Worm (Caenorhabditis elegans) whole organism, L1 larva: ENCODE data around the gene acr-15.

Source experiments
- alr-1 ChIP-seq: fragments of 200-800 bp; sonication (Bioruptor generic); optimal IDR thresholded peaks from 2 replicates; lab custom pipeline; 2018; ENCODE audit warnings: borderline replicate concordance, mild to moderate bottlenecking, missing genetic modification characterization, missing compliant biosample characterization
- ces-1 ChIP-seq: fragments of 150-350 bp; optimal IDR thresholded peaks from 2 replicates; lab custom pipeline; 2014; ENCODE audit warnings: missing biosample characterization, missing genetic modification reagents, missing genetic modification characterization
- grh-1 ChIP-seq: fragments of 200-800 bp; sonication (Bioruptor generic); IDR thresholded peaks from 2 replicates; pipeline ENCODE4 v1.3.6; 2022; ENCODE audit warnings: missing genetic modification reagents, missing genetic modification characterization, missing compliant biosample characterization
- nhr-28 ChIP-seq: fragments of 150-350 bp; optimal IDR thresholded peaks from 2 replicates; lab custom pipeline; 2014; ENCODE audit warnings: missing biosample characterization, missing genetic modification characterization
- nhr-77 ChIP-seq: fragments of 150-350 bp; optimal IDR thresholded peaks from 2 replicates; lab custom pipeline; 2014; ENCODE audit warnings: missing biosample characterization, missing genetic modification characterization
- snpc-4 ChIP-seq: fragments of 150-350 bp; optimal IDR thresholded peaks from 2 replicates; lab custom pipeline; 2014; ENCODE audit warnings: missing biosample characterization, missing genetic modification characterization
- sox-4 ChIP-seq: sonication (generic microtip); optimal IDR thresholded peaks from 2 replicates; lab custom pipeline; 2016; ENCODE audit warnings: missing genetic modification characterization, missing compliant biosample characterization
- unc-62 ChIP-seq: fragments of 150-350 bp; optimal IDR thresholded peaks from 2 replicates; lab custom pipeline; 2014; ENCODE audit warnings: missing biosample characterization, missing genetic modification reagents, missing genetic modification characterization

- TF ChIP-seq sox-4 (tag; lab: Kevin White, UChicago) = no peak
- TF ChIP-seq alr-1 (tag; lab: Kevin White, UChicago) = no peak
- no peak for TF ChIP-seq unc-62
- no peak for TF ChIP-seq nhr-77 (tag; lab: Kevin White, UChicago)
- TF ChIP-seq nhr-28 (tag; lab: Kevin White, UChicago) = no peak
- TF ChIP-seq grh-1 (GFP tag; lab: Robert Waterston, UW) = no peak
- no peak for TF ChIP-seq ces-1 (GFP tag; lab: Kevin White, UChicago)
- no peak for TF ChIP-seq snpc-4 (tag; lab: Kevin White, UChicago)
Measured at ce11 chrV:8529219-8529618, 23.3 kb upstream of the acr-15 start, which contains the start of gene otpl-5.
